Worm (Caenorhabditis elegans): ENCODE measurements around the gene W03A5.2.
A peak's percentile ranks its signal among the peaks of the same experiment; 100 is the strongest.

The W03A5.2 gene

ce11 chrIII:5450430-5450829 is 44.6 kb downstream of the W03A5.2 start, which contains the start of gene paa-1:
Gene paa-1, plus strand, starts transcription at chrIII:5450730.
- TF ChIP-seq nhr-90 (tag; optimal IDR thresholded peaks at IDR 0.05), result no peak
- no peak for TF ChIP-seq snpc-1.1 (tag; optimal IDR thresholded peaks at IDR 0.05; ENCODE audit: insufficient read depth)
- no peak for TF ChIP-seq ztf-28 (GFP tag; IDR thresholded peaks at IDR 0.05)
- no peak for TF ChIP-seq Y67H2A.10 (GFP tag; conservative IDR thresholded peaks at IDR 0.05)
- no peak for TF ChIP-seq rec-8 (tag; optimal IDR thresholded peaks at IDR 0.05)
- TF ChIP-seq lag-1 (GFP tag; IDR thresholded peaks at IDR 0.05), result no peak
- TF ChIP-seq bed-1 (GFP tag; IDR thresholded peaks at IDR 0.05), result no peak
- no peak for TF ChIP-seq ets-4 (GFP tag; optimal IDR thresholded peaks at IDR 0.05)
- TF ChIP-seq sptf-2 (GFP tag; optimal IDR thresholded peaks at IDR 0.05), result no peak
- TF ChIP-seq F10E7.11 (tag; optimal IDR thresholded peaks at IDR 0.05), result no peak

ce11 chrIII:5453290-5453689 is 47.5 kb downstream of the W03A5.2 start, which contains the start of gene F48E8.4:
Gene F48E8.4, plus strand, starts transcription at chrIII:5453590.
- TF ChIP-seq repo-1 (tag; optimal IDR thresholded peaks at IDR 0.05), result peak; percentile 19
- TF ChIP-seq D2030.7 (GFP tag; IDR thresholded peaks at IDR 0.05), result no peak
- TF ChIP-seq B0336.3 (GFP tag; IDR thresholded peaks at IDR 0.05), result 0 out of 2 replicates have a peak, but pooled peaks have one; percentile 18
- TF ChIP-seq mcd-1 (GFP tag; IDR thresholded peaks at IDR 0.05), result 0 out of 2 replicates have a peak, but pooled peaks have one; percentile 16
